Fruit fly (Drosophila melanogaster): ENCODE results near the gene Smn.

Smn gene

dm6 chr3L:16571014-16571738, 10.2 kb downstream of the Smn start (continued):
- TF ChIP-seq Ets97D (GFP tag; optimal IDR thresholded peaks at IDR 0.05) = no peak
- peak; percentile 26; the same call in 1 of the 2 replicates for TF ChIP-seq Nf-YA (GFP tag; IDR thresholded peaks at IDR 0.05)
- TF ChIP-seq psq (GFP tag; optimal IDR thresholded peaks at IDR 0.05) = no peak
- TF ChIP-seq CG16863 (GFP tag; optimal IDR thresholded peaks at IDR 0.05) = peak; percentile 28
- TF ChIP-seq tx (GFP tag; optimal IDR thresholded peaks at IDR 0.05) = peak; percentile 16
- TF ChIP-seq Hr51 (GFP tag; optimal IDR thresholded peaks at IDR 0.05) = peak; percentile 33 to 65
- no peak; the same call in 1 of the 2 replicates for TF ChIP-seq Ravus (GFP tag; IDR thresholded peaks at IDR 0.05)
- TF ChIP-seq hb (GFP tag; IDR thresholded peaks at IDR 0.05; ENCODE audit: partially characterized antibody) = no peak
- TF ChIP-seq CG12744 (GFP tag; optimal IDR thresholded peaks at IDR 0.05) = peak; percentile 45
- no peak for TF ChIP-seq Sry-δ (GFP tag; optimal IDR thresholded peaks at IDR 0.05)
- no peak for TF ChIP-seq mld (GFP tag; IDR thresholded peaks at IDR 0.05; ENCODE audit: partially characterized antibody)
- TF ChIP-seq CG8478 (optimal IDR thresholded peaks at IDR 0.05) = no peak
- TF ChIP-seq CG15601 (tag; optimal IDR thresholded peaks at IDR 0.05) = no peak
- TF ChIP-seq Hr3 (GFP tag; optimal IDR thresholded peaks at IDR 0.05) = peak; percentile 42
- TF ChIP-seq onecut (GFP tag; IDR thresholded peaks at IDR 0.05) = no peak
- TF ChIP-seq CG12236 (GFP tag; optimal IDR thresholded peaks at IDR 0.05) = no peak
- TF ChIP-seq CG42726 (GFP tag; IDR thresholded peaks at IDR 0.05; ENCODE audit: partially characterized antibody) = no peak
- peak; percentile 87 for TF ChIP-seq sens (GFP tag)
- no peak for TF ChIP-seq grn (GFP tag; optimal IDR thresholded peaks at IDR 0.05)
- peak; percentile 5 for TF ChIP-seq D19B (GFP tag; optimal IDR thresholded peaks at IDR 0.05)
- peak; percentile 53; the same call in 2 of the 3 replicates for TF ChIP-seq tgo (GFP tag; IDR thresholded peaks at IDR 0.05)
- TF ChIP-seq Lpt (GFP tag; optimal IDR thresholded peaks at IDR 0.05) = no peak
- TF ChIP-seq Camta (GFP tag; optimal IDR thresholded peaks at IDR 0.05) = peak; percentile 17
- peak; percentile 60 for TF ChIP-seq lilli (GFP tag; optimal IDR thresholded peaks at IDR 0.05)
- no peak for TF ChIP-seq CG7745 (tag; optimal IDR thresholded peaks at IDR 0.05)
- peak; percentile 54 for TF ChIP-seq zf30C (GFP tag; optimal IDR thresholded peaks at IDR 0.05)
- no peak for TF ChIP-seq Hand (GFP tag; optimal IDR thresholded peaks at IDR 0.05)
- TF ChIP-seq CG13775 (GFP tag; optimal IDR thresholded peaks at IDR 0.05) = peak; percentile 42
- TF ChIP-seq row (GFP tag; IDR thresholded peaks at IDR 0.05) = peak; percentile 75
- no peak for TF ChIP-seq kni (GFP tag; optimal IDR thresholded peaks at IDR 0.05)
- TF ChIP-seq Hr39 (optimal IDR thresholded peaks at IDR 0.05) = no peak
- TF ChIP-seq Optix (GFP tag; IDR thresholded peaks at IDR 0.05) = no peak
- no peak for TF ChIP-seq CG10959 (GFP tag; IDR thresholded peaks at IDR 0.05)
- TF ChIP-seq gro (GFP tag; optimal IDR thresholded peaks at IDR 0.05) = peak; percentile 55
- TF ChIP-seq CG6683 (GFP tag; optimal IDR thresholded peaks at IDR 0.05) = no peak
- peak; percentile 18 for TF ChIP-seq CG9727 (GFP tag; optimal IDR thresholded peaks at IDR 0.05)
- TF ChIP-seq CG30431 (GFP tag; optimal IDR thresholded peaks at IDR 0.05) = no peak
- TF ChIP-seq CG8359 (GFP tag; optimal IDR thresholded peaks at IDR 0.05; ENCODE audit: borderline replicate concordance) = peak; percentile 93
- no peak for TF ChIP-seq ewg (GFP tag; optimal IDR thresholded peaks at IDR 0.05)
- no peak for TF ChIP-seq NK7.1 (GFP tag; optimal IDR thresholded peaks at IDR 0.05)
- TF ChIP-seq CG15514 (GFP tag; optimal IDR thresholded peaks at IDR 0.05) = peak; percentile 20
- peak; percentile 20 for TF ChIP-seq sd (tag; optimal IDR thresholded peaks at IDR 0.05)
- no peak for TF ChIP-seq gce (GFP tag; IDR thresholded peaks at IDR 0.05)
- TF ChIP-seq gcm (GFP tag; optimal IDR thresholded peaks at IDR 0.05) = no peak
- no peak for TF ChIP-seq NC2β (GFP tag; optimal IDR thresholded peaks at IDR 0.05)
- TF ChIP-seq lola (GFP tag; optimal IDR thresholded peaks at IDR 0.05) = peak in 1 of 3 experiments; percentile 14
- TF ChIP-seq Fer1 (GFP tag; optimal IDR thresholded peaks at IDR 0.05) = peak; percentile 53
- TF ChIP-seq Hey (tag; optimal IDR thresholded peaks at IDR 0.05) = no peak
- TF ChIP-seq CG7987 (GFP tag; optimal IDR thresholded peaks at IDR 0.05) = no peak
- TF ChIP-seq Spps (tag; optimal IDR thresholded peaks at IDR 0.05) = no peak

Measured in whole organism, embryonic.